Worm (Caenorhabditis elegans): ENCODE results near the gene glr-2.

DNA sequence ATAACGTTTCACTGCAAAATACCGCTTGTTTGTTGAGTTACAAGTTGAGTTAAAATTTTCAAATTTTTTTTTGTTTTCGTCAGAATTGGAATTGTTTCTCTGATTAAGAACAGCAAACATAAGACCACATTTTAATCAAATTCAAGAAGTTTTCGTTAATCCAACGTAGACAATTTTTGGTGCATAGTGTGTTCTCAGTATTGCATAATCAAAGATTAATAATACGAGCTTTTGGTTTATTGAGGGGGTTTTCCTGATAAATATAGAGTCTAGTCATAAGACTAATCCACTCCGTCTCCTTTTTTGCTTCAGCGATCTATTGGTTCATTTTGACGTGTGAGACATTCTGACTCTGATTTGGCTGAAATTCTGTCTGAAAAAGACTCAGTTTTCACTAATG, 49.6 kb downstream of the glr-2 start, which contains the start of gene nhr-9:
- TF ChIP-seq sea-1 (GFP tag; conservative IDR thresholded peaks at IDR 0.05) (no peak), ama-1 (optimal IDR thresholded peaks at IDR 0.05) (no peak), aly-1 (tag; optimal IDR thresholded peaks at IDR 0.05) (no peak), ceh-36 (tag; optimal IDR thresholded peaks at IDR 0.05) (no peak), scrt-1 (GFP tag; IDR thresholded peaks at IDR 0.05) (no peak), F13C5.2 (tag; optimal IDR thresholded peaks at IDR 0.05) (no peak), hmbx-1 (tag; optimal IDR thresholded peaks at IDR 0.05) (no peak), tbx-11 (GFP tag; IDR thresholded peaks at IDR 0.05) (no peak), tra-4 (tag; optimal IDR thresholded peaks at IDR 0.05) (no peak)

Measured in whole organism, early embryonic.